Worm (Caenorhabditis elegans): ENCODE data around the gene nhr-48.

- TF ChIP-seq dao-5 (tag; optimal IDR thresholded peaks at IDR 0.05): no peak
- TF ChIP-seq him-1 (tag; optimal IDR thresholded peaks at IDR 0.05): no peak
- no peak for TF ChIP-seq W03F9.2 (tag; optimal IDR thresholded peaks at IDR 0.05)
Measured at ce11 chrX:15725566-15726173, 17.7 kb downstream of the nhr-48 start, which contains the start of gene lin-15B.

Measured in whole organism, L4/young adult.